Fruit fly (Drosophila melanogaster) Kc167 (cell line): Measurements from ENCODE around the gene CG15249.

Experiments
- Myc ChIP-seq: fragments of >200 bp; optimal IDR thresholded peaks from 2 replicates; lab custom pipeline; 2017; ENCODE audit warnings: missing external identifiers
- h ChIP-seq: fragments of >200 bp; optimal IDR thresholded peaks from 3 replicates; lab custom pipeline; 2018; ENCODE audit warnings: missing external identifiers
- insv ChIP-seq: fragments of >200 bp; optimal IDR thresholded peaks from 3 replicates; lab custom pipeline; 2018; ENCODE audit warnings: missing external identifiers
- psq ChIP-seq: fragments of >200 bp; optimal IDR thresholded peaks from 2 replicates; lab custom pipeline; 2017; ENCODE audit warnings: missing external identifiers

- no peak for TF ChIP-seq Myc
- TF ChIP-seq psq (lab: Kevin White, UChicago), result no peak
- TF ChIP-seq insv, result no peak
- TF ChIP-seq h, result no peak
Observed at dm6 chrX:9847529-9847928, 51.9 kb downstream of the CG15249 start.
